Worm (Caenorhabditis elegans): Measurements from ENCODE around the gene C23G10.2.

- TF ChIP-seq unc-39 (tag; optimal IDR thresholded peaks at IDR 0.05): no peak
- TF ChIP-seq nhr-11 (tag; optimal IDR thresholded peaks at IDR 0.05): no peak
- no peak for TF ChIP-seq unc-130 (GFP tag; optimal IDR thresholded peaks at IDR 0.05)
- no peak for TF ChIP-seq lin-13 (GFP tag; optimal IDR thresholded peaks at IDR 0.05)
- no peak for TF ChIP-seq dpl-1 (GFP tag; optimal IDR thresholded peaks at IDR 0.05)
- no peak for TF ChIP-seq lin-1 (GFP tag; IDR thresholded peaks at IDR 0.05)
- TF ChIP-seq F10B5.3 (tag; optimal IDR thresholded peaks at IDR 0.05): no peak
- TF ChIP-seq nhr-28 (tag; optimal IDR thresholded peaks at IDR 0.05): no peak
Observed at ce11 chrIII:6216833-6217466, 9.1 kb downstream of the C23G10.2 start, which contains the start of gene hot-4.
